Fruit fly (Drosophila melanogaster) whole organism, prepupa: ENCODE results near the gene NimC1.

Source experiments
- Hr38 ChIP-seq: sonication (Bioruptor generic); optimal IDR thresholded peaks from 2 replicates; lab custom pipeline; 2016; ENCODE audit warnings: missing biosample characterization, missing genetic modification characterization
- Sox15 ChIP-seq: fragments of 200-800 bp; sonication (Bioruptor generic); optimal IDR thresholded peaks from 3 replicates; lab custom pipeline; 2016; ENCODE audit warnings: missing biosample characterization, missing genetic modification characterization
- fkh ChIP-seq: fragments of 200-800 bp; sonication (Bioruptor generic); optimal IDR thresholded peaks from 3 replicates; lab custom pipeline; 2017; ENCODE audit warnings: missing biosample characterization, mild to moderate bottlenecking, missing genetic modification characterization, moderate library complexity

DNA sequence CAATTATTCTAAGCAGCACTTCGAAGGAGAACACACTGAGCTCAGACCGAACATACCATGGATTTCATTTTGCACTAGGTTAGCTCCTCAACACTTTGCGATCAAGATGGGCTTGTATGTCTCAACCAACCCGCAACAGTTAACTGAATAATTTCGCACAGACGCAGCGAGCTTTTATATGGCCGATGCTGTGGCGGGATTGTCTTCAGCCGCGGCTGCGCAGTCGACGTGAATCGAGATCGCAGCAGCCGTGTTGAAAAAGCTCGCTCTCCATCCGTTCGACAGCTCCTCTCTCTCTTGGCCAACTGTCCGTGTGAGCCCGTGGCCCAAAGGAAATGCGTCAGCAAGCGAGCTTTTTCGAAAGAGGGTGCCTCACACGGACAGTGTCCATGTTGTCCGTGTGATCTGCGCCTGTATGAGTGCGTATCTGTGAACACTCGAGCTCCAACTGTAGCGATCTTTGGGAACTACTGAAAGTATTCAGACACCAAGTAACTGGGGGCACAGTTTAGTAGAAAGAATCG is 42.0 kb downstream of the NimC1 start, which contains the start of gene Vajk2:
- TF ChIP-seq Sox15 (GFP tag; lab: Kevin White, UChicago) (no peak), fkh (GFP tag; lab: Kevin White, UChicago) (no peak), Hr38 (GFP tag; lab: Kevin White, UChicago) (no peak)
